Worm (Caenorhabditis elegans) whole organism, late embryonic: ENCODE measurements around the gene C05G5.5.

ENCODE experiments used
- C38D4.7 ChIP-seq: fragments of 200-800 bp; sonication (Bioruptor generic); optimal IDR thresholded peaks from 2 replicates; lab custom pipeline; 2018; ENCODE audit warnings: mild to moderate bottlenecking, missing genetic modification characterization, moderate library complexity, missing compliant biosample characterization
- F13H6.1 ChIP-seq: sonication (generic microtip); optimal IDR thresholded peaks from 2 replicates; lab custom pipeline; 2016; ENCODE audit warnings: missing genetic modification characterization, missing compliant biosample characterization
- K09A11.1 ChIP-seq: sonication (generic microtip); optimal IDR thresholded peaks from 2 replicates; lab custom pipeline; 2017; ENCODE audit warnings: antibody characterized with exemption, mild to moderate bottlenecking, missing genetic modification characterization, missing compliant biosample characterization; ENCODE audit not compliant: insufficient read depth
- Y22D7AL.16 ChIP-seq: sonication (generic microtip); optimal IDR thresholded peaks from 2 replicates; lab custom pipeline; 2016; ENCODE audit warnings: missing genetic modification characterization, missing compliant biosample characterization
- ahr-1 ChIP-seq: sonication (generic microtip); optimal IDR thresholded peaks from 2 replicates; lab custom pipeline; 2016; ENCODE audit warnings: missing genetic modification characterization, missing compliant biosample characterization
- ceh-14 ChIP-seq: sonication (generic microtip); optimal IDR thresholded peaks from 2 replicates; lab custom pipeline; 2016; ENCODE audit warnings: missing genotype, missing genetic modification characterization, missing compliant biosample characterization
- ceh-18 ChIP-seq: sonication (generic microtip); optimal IDR thresholded peaks from 2 replicates; lab custom pipeline; 2016; ENCODE audit warnings: missing genetic modification characterization, missing compliant biosample characterization
- ceh-2 ChIP-seq: sonication (generic microtip); optimal IDR thresholded peaks from 2 replicates; lab custom pipeline; 2016; ENCODE audit warnings: missing genotype, missing genetic modification characterization, missing compliant biosample characterization
- ceh-31 ChIP-seq: sonication (generic microtip); optimal IDR thresholded peaks from 2 replicates; lab custom pipeline; 2016; ENCODE audit warnings: missing genetic modification characterization, missing compliant biosample characterization
- ceh-34 ChIP-seq: sonication (generic microtip); optimal IDR thresholded peaks from 2 replicates; lab custom pipeline; 2016; ENCODE audit warnings: mild to moderate bottlenecking, missing genetic modification characterization, missing compliant biosample characterization
- ceh-48 ChIP-seq: sonication (generic microtip); optimal IDR thresholded peaks from 2 replicates; lab custom pipeline; 2016; ENCODE audit warnings: missing genetic modification characterization, inconsistent platforms, missing compliant biosample characterization
- ceh-6 ChIP-seq: fragments of 200-800 bp; sonication (Bioruptor generic); optimal IDR thresholded peaks from 2 replicates; lab custom pipeline; 2018; ENCODE audit warnings: mild to moderate bottlenecking, missing genetic modification characterization, missing compliant biosample characterization
- che-1 ChIP-seq: sonication (generic microtip); optimal IDR thresholded peaks from 2 replicates; lab custom pipeline; 2016; ENCODE audit warnings: mild to moderate bottlenecking, missing genetic modification characterization, missing compliant biosample characterization
- dve-1 ChIP-seq: sonication (generic microtip); optimal IDR thresholded peaks from 2 replicates; lab custom pipeline; 2017; ENCODE audit warnings: antibody characterized with exemption, mild to moderate bottlenecking, missing genetic modification characterization, missing compliant biosample characterization
- elt-2 ChIP-seq: sonication (generic microtip); optimal IDR thresholded peaks from 2 replicates; lab custom pipeline; 2016; ENCODE audit warnings: missing genetic modification reagents, missing genetic modification characterization, missing compliant biosample characterization
- ets-4 ChIP-seq: sonication (generic microtip); optimal IDR thresholded peaks from 2 replicates; lab custom pipeline; 2016; ENCODE audit warnings: missing genetic modification characterization, missing compliant biosample characterization
- fax-1 ChIP-seq: sonication (generic microtip); optimal IDR thresholded peaks from 2 replicates; lab custom pipeline; 2016; ENCODE audit warnings: missing genotype, missing genetic modification characterization, missing compliant biosample characterization
- gmeb-2 ChIP-seq: sonication (generic microtip); optimal IDR thresholded peaks from 2 replicates; lab custom pipeline; 2016; ENCODE audit warnings: missing genetic modification characterization, inconsistent platforms, missing compliant biosample characterization
- hlh-30 ChIP-seq: sonication (generic microtip); optimal IDR thresholded peaks from 2 replicates; lab custom pipeline; 2017; ENCODE audit warnings: antibody characterized with exemption, missing genetic modification characterization, missing compliant biosample characterization; ENCODE audit not compliant: insufficient read depth
- hlh-6 ChIP-seq: sonication (generic microtip); optimal IDR thresholded peaks from 2 replicates; lab custom pipeline; 2016; ENCODE audit warnings: missing genotype, missing genetic modification characterization, missing compliant biosample characterization
- lin-11 ChIP-seq: fragments of 200-800 bp; sonication (Bioruptor generic); optimal IDR thresholded peaks from 2 replicates; lab custom pipeline; 2018; ENCODE audit warnings: mild to moderate bottlenecking, missing genetic modification characterization, missing compliant biosample characterization
- mec-3 ChIP-seq: sonication (generic microtip); optimal IDR thresholded peaks from 2 replicates; lab custom pipeline; 2016; ENCODE audit warnings: borderline replicate concordance, missing genetic modification characterization, missing compliant biosample characterization
- nfya-1 ChIP-seq: sonication (generic microtip); optimal IDR thresholded peaks from 2 replicates; lab custom pipeline; 2017; ENCODE audit warnings: missing genetic modification characterization, mild to moderate bottlenecking, missing compliant biosample characterization, antibody characterized with exemption, moderate library complexity
- nhr-11 ChIP-seq: fragments of 150-350 bp; optimal IDR thresholded peaks from 2 replicates; lab custom pipeline; 2014; ENCODE audit warnings: missing biosample characterization, missing genetic modification characterization
- odd-2 ChIP-seq: sonication (generic microtip); optimal IDR thresholded peaks from 2 replicates; lab custom pipeline; 2017; ENCODE audit warnings: antibody characterized with exemption, mild to moderate bottlenecking, missing genetic modification characterization, missing compliant biosample characterization
- pat-9 ChIP-seq: fragments of 200-800 bp; sonication (Bioruptor generic); optimal IDR thresholded peaks from 2 replicates; lab custom pipeline; 2018; ENCODE audit warnings: mild to moderate bottlenecking, missing genetic modification characterization, moderate library complexity, missing compliant biosample characterization
- pha-2 ChIP-seq: sonication (generic microtip); optimal IDR thresholded peaks from 2 replicates; lab custom pipeline; 2017; ENCODE audit warnings: mild to moderate bottlenecking, missing genetic modification characterization, missing compliant biosample characterization
- ref-2 ChIP-seq: sonication (generic microtip); optimal IDR thresholded peaks from 2 replicates; lab custom pipeline; 2016; ENCODE audit warnings: missing genetic modification characterization, missing compliant biosample characterization
- ttx-3 ChIP-seq: sonication (generic microtip); optimal IDR thresholded peaks from 2 replicates; lab custom pipeline; 2016; ENCODE audit warnings: missing genetic modification reagents, missing genetic modification characterization, missing compliant biosample characterization
- zip-5 ChIP-seq: sonication (generic microtip); optimal IDR thresholded peaks from 2 replicates; lab custom pipeline; 2016; ENCODE audit warnings: missing genetic modification characterization, missing compliant biosample characterization

Gene C05G5.5

DNA sequence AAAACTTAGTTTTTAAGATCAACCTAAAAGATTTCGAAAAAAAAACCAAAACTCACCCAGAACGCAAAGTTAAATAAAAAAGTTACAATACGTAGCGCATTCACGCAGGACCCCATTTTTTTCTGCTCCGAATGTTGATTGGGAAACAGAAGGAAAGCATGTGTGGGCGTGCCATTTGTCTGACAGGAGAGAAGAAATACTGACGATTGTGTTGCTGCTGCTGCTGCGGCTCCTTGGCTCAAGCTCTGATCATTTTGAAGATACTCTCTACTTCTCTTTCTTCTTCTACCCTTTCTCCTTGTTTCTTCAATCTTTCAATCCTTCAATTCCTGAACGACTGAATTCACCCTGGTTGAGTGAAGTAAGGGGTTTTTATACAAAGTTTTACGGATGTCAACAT, 31.6 kb downstream of the C05G5.5 start, which contains the start of gene tsp-8:
Gene tsp-8 (minus strand): TSS at position 185 of the 400 bp plus-strand sequence.
- TF ChIP-seq ceh-18 (tag; lab: Kevin White, UChicago): peak; percentile 6
- no peak for TF ChIP-seq ceh-2 (tag; lab: Kevin White, UChicago)

DNA sequence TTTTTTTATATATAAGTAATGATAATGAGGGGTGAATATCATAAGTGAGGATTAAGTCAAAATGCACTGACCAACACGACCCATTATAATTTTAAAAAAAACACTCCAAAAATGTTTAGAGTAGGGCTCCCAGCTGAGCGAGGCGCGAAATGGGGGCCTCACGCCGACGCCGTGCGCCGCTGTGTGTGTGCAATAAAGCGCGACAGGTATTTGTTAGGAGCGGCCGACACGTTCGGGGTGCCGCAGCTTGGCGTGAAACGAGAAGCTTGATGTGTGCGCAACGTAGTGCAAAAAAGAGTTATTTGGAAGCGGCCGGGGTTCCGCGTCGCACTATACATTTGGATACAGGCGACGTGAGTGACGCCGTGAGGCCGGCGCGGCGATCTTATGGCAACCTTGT, 36.0 kb downstream of the C05G5.5 start:
- TF ChIP-seq dve-1: no peak
- no peak for TF ChIP-seq odd-2
- no peak for TF ChIP-seq ref-2 (tag; lab: Kevin White, UChicago)

DNA sequence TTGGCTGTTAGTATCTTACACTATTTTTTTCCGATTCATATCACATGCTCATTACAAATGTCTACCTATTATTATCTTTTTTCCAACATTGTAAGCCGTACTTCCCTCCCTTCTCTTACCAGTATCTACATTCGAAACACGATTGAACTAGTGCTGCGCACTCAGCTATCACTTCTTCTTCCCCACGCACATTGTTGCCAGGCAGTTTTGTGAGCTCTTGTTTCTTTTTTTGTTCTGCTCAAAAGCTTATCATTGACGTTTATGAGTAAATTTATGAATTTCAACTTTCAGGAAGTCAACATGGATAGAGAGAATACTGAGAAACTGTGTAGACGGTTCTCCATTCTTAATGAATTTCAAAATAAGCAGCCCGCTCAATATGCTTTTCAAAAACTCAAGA, 39.8 kb downstream of the C05G5.5 start, which contains the start of gene F33C8.2:
Gene F33C8.2 (plus strand): TSS at position 301 of the 400 bp plus-strand sequence.
- TF ChIP-seq odd-2: no peak
- TF ChIP-seq che-1: no peak
- no peak for TF ChIP-seq ceh-31 (tag; lab: Kevin White, UChicago)
- no peak for TF ChIP-seq elt-2
- no peak for TF ChIP-seq ttx-3 (tag; lab: Kevin White, UChicago)
- no peak for TF ChIP-seq hlh-30 (tag; lab: Kevin White, UChicago)
- no peak for TF ChIP-seq nhr-11
- no peak for TF ChIP-seq F13H6.1 (tag; lab: Kevin White, UChicago)
- TF ChIP-seq pat-9 (tag; lab: Kevin White, UChicago): no peak
- TF ChIP-seq pha-2: no peak
- TF ChIP-seq zip-5 (tag; lab: Kevin White, UChicago): no peak
- no peak for TF ChIP-seq Y22D7AL.16 (tag; lab: Kevin White, UChicago)
- no peak for TF ChIP-seq mec-3 (tag; lab: Kevin White, UChicago)
- TF ChIP-seq lin-11 (tag; lab: Kevin White, UChicago): no peak
- no peak for TF ChIP-seq ceh-34
- no peak for TF ChIP-seq ceh-18 (tag; lab: Kevin White, UChicago)
- TF ChIP-seq, all 69 proteins: peak for 0

DNA sequence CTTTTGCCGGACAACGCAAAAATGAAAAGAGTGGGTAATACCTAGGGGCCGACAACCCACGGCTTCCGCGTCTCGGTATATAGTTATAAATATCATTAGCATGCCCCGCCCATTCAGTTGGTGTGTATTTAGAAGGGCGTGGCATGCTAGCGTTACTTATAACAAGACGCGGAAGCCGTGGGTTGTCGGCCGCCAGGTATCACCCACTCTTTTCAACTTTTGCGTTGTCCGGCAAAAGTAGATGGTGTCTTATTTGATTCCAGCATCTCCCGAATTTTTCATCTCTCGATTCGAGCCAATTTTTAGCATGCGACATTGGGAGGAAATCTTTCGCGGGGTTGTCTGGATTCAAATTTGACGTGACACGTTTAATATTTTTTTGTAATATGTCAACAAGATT, 43.1 kb downstream of the C05G5.5 start:
- no peak for TF ChIP-seq gmeb-2 (tag; lab: Kevin White, UChicago)
- TF ChIP-seq dve-1: no peak
- TF ChIP-seq fax-1: no peak
- no peak for TF ChIP-seq ceh-18 (tag; lab: Kevin White, UChicago)
- no peak for TF ChIP-seq ceh-14 (tag; lab: Kevin White, UChicago)
- TF ChIP-seq ref-2 (tag; lab: Kevin White, UChicago): no peak
- TF ChIP-seq hlh-6 (tag; lab: Kevin White, UChicago): no peak
- TF ChIP-seq K09A11.1 (tag; lab: Kevin White, UChicago): no peak
- TF ChIP-seq ceh-2 (tag; lab: Kevin White, UChicago): no peak
- no peak for TF ChIP-seq Y22D7AL.16 (tag; lab: Kevin White, UChicago)
- TF ChIP-seq C38D4.7: no peak
- TF ChIP-seq ttx-3 (tag; lab: Kevin White, UChicago): no peak
- no peak for TF ChIP-seq ceh-34
- no peak for TF ChIP-seq nhr-11

DNA sequence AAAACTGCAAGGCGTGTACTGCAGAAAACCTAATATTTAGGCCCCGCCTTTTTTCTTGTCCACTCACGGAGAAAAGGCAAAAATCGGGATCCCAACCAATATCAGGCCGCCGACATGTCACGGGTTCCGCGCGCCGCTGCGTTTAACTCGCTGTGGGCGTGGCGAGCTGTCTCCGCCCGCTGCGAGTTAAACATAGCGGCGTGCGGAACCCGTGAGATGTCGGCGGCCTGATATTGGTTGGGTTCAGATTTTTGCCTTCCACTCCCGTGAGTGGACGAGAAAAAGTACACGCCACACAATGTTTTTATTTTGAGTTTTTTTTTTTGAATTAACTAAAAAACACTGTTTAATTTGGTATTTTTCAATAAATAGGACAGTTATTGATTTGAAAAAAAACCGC, 45.5 kb downstream of the C05G5.5 start:
- TF ChIP-seq zip-5 (tag; lab: Kevin White, UChicago): no peak
- no peak for TF ChIP-seq mec-3 (tag; lab: Kevin White, UChicago)
- no peak for TF ChIP-seq ceh-31 (tag; lab: Kevin White, UChicago)
- no peak for TF ChIP-seq ceh-34
- TF ChIP-seq ahr-1 (tag; lab: Kevin White, UChicago): no peak
- TF ChIP-seq ceh-6: no peak
- TF ChIP-seq ets-4 (tag; lab: Kevin White, UChicago): no peak
- TF ChIP-seq elt-2: no peak
- no peak for TF ChIP-seq dve-1

DNA sequence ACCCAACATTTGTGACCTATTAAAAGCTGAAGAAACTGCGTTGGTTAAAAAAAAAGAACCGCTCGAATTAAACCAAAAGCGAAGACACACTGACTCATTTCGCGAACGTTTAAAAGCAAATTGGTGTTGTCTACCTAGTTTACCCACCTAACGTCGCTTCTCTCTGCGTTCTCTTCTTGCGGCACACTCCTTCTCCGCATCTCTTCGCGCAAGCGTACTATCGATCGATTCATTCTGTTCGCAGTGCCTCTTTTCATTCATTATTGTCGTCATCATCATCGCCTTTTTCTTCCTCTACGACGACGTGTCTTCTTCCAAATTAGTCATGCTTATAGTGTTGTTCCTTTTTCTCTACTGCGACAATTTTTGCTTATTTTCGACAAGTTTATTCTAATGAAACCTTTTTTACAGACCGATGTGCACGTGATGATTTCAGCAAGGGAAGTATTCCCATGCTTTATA, 49.7 kb downstream of the C05G5.5 start, which contains the start of gene atrn-1:
Gene atrn-1 (plus strand): TSS at position 412 of the 462 bp plus-strand sequence.
- no peak for TF ChIP-seq nfya-1 (tag; lab: Kevin White, UChicago)
- peak; percentile 44 for TF ChIP-seq ceh-31 (tag; lab: Kevin White, UChicago)
- TF ChIP-seq ceh-48 (tag; lab: Kevin White, UChicago): peak; percentile 48
